Worm (Caenorhabditis elegans) whole organism, L1 larva: ENCODE data around the gene tag-89.

ENCODE experiments used
- F16B12.6 ChIP-seq: fragments of 150-350 bp; optimal IDR thresholded peaks from 2 replicates; lab custom pipeline; 2014; ENCODE audit warnings: missing biosample characterization, missing genetic modification characterization
- aly-2 ChIP-seq: fragments of 150-350 bp; optimal IDR thresholded peaks from 2 replicates; lab custom pipeline; 2014; ENCODE audit warnings: missing biosample characterization, missing genetic modification characterization
- blmp-1 ChIP-seq: fragments of 150-350 bp; optimal IDR thresholded peaks from 2 replicates; lab custom pipeline; 2014; ENCODE audit warnings: missing biosample characterization, missing genetic modification characterization
- ceh-82 ChIP-seq, 3 experiments: fragments of 150-350 bp in 1 of 3; sonication (generic microtip) in 2 of 3; optimal IDR thresholded peaks; 2 replicates each; lab custom pipeline; 2014 to 2017; ENCODE audit warnings: missing biosample characterization in 3 of 3, missing genetic modification characterization in 3 of 3
- dpl-1 ChIP-seq, 3 experiments: fragments of 150-350 bp in 2 of 3; sonication (generic microtip) in 1 of 3; optimal IDR thresholded peaks; 2 replicates each; lab custom pipeline; 2014 to 2017; ENCODE audit warnings: missing biosample characterization in 3 of 3, missing genetic modification characterization in 3 of 3, missing genetic modification reagents in 3 of 3
- egl-27 ChIP-seq, 2 experiments: fragments of 150-350 bp in 1 of 2; sonication (generic microtip); optimal IDR thresholded peaks; 3 replicates each; lab custom pipeline; 2017 to 2018; ENCODE audit warnings: missing biosample characterization in 2 of 2, missing genetic modification characterization in 2 of 2, missing genetic modification reagents in 2 of 2
- fkh-4 ChIP-seq: sonication (generic microtip); optimal IDR thresholded peaks from 2 replicates; lab custom pipeline; 2016; ENCODE audit warnings: missing compliant biosample characterization, missing genetic modification characterization, borderline replicate concordance
- hlh-17 ChIP-seq: fragments of 200-800 bp; sonication (Bioruptor generic); optimal IDR thresholded peaks from 2 replicates; lab custom pipeline; 2018; ENCODE audit warnings: missing genetic modification characterization, mild to moderate bottlenecking, missing compliant biosample characterization, moderate library complexity, borderline replicate concordance
- nhr-12 ChIP-seq: sonication (generic microtip); optimal IDR thresholded peaks from 2 replicates; lab custom pipeline; 2017; ENCODE audit warnings: missing biosample characterization, missing genetic modification characterization
- nhr-28 ChIP-seq: fragments of 150-350 bp; optimal IDR thresholded peaks from 2 replicates; lab custom pipeline; 2014; ENCODE audit warnings: missing biosample characterization, missing genetic modification characterization
- nhr-77 ChIP-seq: fragments of 150-350 bp; optimal IDR thresholded peaks from 2 replicates; lab custom pipeline; 2014; ENCODE audit warnings: missing biosample characterization, missing genetic modification characterization
- swsn-7 ChIP-seq: sonication (generic microtip); optimal IDR thresholded peaks from 2 replicates; lab custom pipeline; 2016; ENCODE audit warnings: missing genetic modification characterization, missing compliant biosample characterization

ce11 chrIV:11424830-11425229, 30.5 kb downstream of the tag-89 start, which contains the start of gene F22B3.8:
- TF ChIP-seq blmp-1 (tag; lab: Kevin White, UChicago) (no peak), ceh-82 (tag; optimal IDR thresholded peaks at IDR 0.05; lab: Kevin White, UChicago) (no peak), egl-27 (tag; optimal IDR thresholded peaks at IDR 0.05; lab: Kevin White, UChicago) (no peak), nhr-12 (tag; lab: Kevin White, UChicago) (no peak), nhr-28 (no peak), nhr-77 (tag; lab: Kevin White, UChicago) (no peak), F16B12.6 (tag; lab: Kevin White, UChicago) (no peak), hlh-17 (GFP tag; lab: Kevin White, UChicago) (no peak), swsn-7 (tag; lab: Kevin White, UChicago) (no peak), fkh-4 (tag; lab: Kevin White, UChicago) (no peak), dpl-1 (GFP tag; optimal IDR thresholded peaks at IDR 0.05; lab: Kevin White, UChicago) (no peak), aly-2 (tag; lab: Kevin White, UChicago) (no peak)
